Worm (Caenorhabditis elegans) whole organism, L4 larva: Measurements from ENCODE around the gene mig-15.

ENCODE experiments used
- R02D3.7 ChIP-seq: fragments of 150-350 bp; sonication (generic microtip); optimal IDR thresholded peaks from 3 replicates; lab custom pipeline; 2014; ENCODE audit warnings: missing biosample characterization, missing genetic modification characterization
- T20F7.1 ChIP-seq: fragments of 200-800 bp; sonication (Bioruptor generic); optimal IDR thresholded peaks from 2 replicates; lab custom pipeline; 2018; ENCODE audit warnings: mild to moderate bottlenecking, missing genetic modification characterization, missing compliant biosample characterization
- aha-1 ChIP-seq: fragments of 150-350 bp; peaks from one replicate; lab custom pipeline; 2014; ENCODE audit warnings: missing biosample characterization, missing genetic modification characterization
- attf-4 ChIP-seq: sonication (generic microtip); optimal IDR thresholded peaks from 3 replicates; lab custom pipeline; 2017; ENCODE audit warnings: missing biosample characterization, missing genetic modification characterization
- ceh-20 ChIP-seq: fragments of 200-800 bp; sonication (Bioruptor generic); IDR thresholded peaks from 2 replicates; pipeline ENCODE4 v1.3.6; 2022; ENCODE audit warnings: missing genetic modification reagents, missing genetic modification characterization, missing compliant biosample characterization
- ces-1 ChIP-seq: fragments of 150-350 bp; sonication (generic microtip); optimal IDR thresholded peaks from 4 replicates; lab custom pipeline; 2014; ENCODE audit warnings: missing biosample characterization, missing genetic modification reagents, missing genetic modification characterization
- daf-12 ChIP-seq: fragments of 150-350 bp; optimal IDR thresholded peaks from 2 replicates; lab custom pipeline; 2014; ENCODE audit warnings: missing biosample characterization, missing genetic modification reagents, missing genetic modification characterization
- daf-16 ChIP-seq, 3 experiments: sonication (generic microtip); optimal IDR thresholded peaks; 2 replicates each; lab custom pipeline; 2016 to 2017; ENCODE audit warnings: missing genetic modification characterization in 3 of 3, missing genetic modification reagents in 3 of 3, mild to moderate bottlenecking in 2 of 3, missing compliant biosample characterization in 2 of 3, missing biosample characterization in 1 of 3, moderate library complexity in 1 of 3
- dmd-6 ChIP-seq: fragments of 200-800 bp; sonication (Bioruptor generic); IDR thresholded peaks from 2 replicates; pipeline ENCODE4 v1.3.6; 2022; ENCODE audit warnings: missing genetic modification reagents, missing genetic modification characterization, missing compliant biosample characterization
- dve-1 ChIP-seq: sonication (generic microtip); optimal IDR thresholded peaks from 2 replicates; lab custom pipeline; 2017; ENCODE audit warnings: antibody characterized with exemption, mild to moderate bottlenecking, missing genetic modification characterization, missing compliant biosample characterization; ENCODE audit not compliant: insufficient read depth
- egl-43 ChIP-seq: fragments of 200-800 bp; sonication (Bioruptor generic); IDR thresholded peaks from 2 replicates; pipeline ENCODE4 v1.3.6; 2022; ENCODE audit warnings: missing genetic modification reagents, missing genetic modification characterization, missing compliant biosample characterization
- fos-1 ChIP-seq: fragments of 150-350 bp; optimal IDR thresholded peaks from 2 replicates; lab custom pipeline; 2014; ENCODE audit warnings: missing biosample characterization, missing genetic modification characterization
- gei-8 ChIP-seq: fragments of 200-800 bp; sonication (Bioruptor generic); optimal IDR thresholded peaks from 2 replicates; lab custom pipeline; 2018; ENCODE audit warnings: mild to moderate bottlenecking, missing genetic modification characterization, missing compliant biosample characterization
- jun-1 ChIP-seq: fragments of 150-350 bp; optimal IDR thresholded peaks from 2 replicates; lab custom pipeline; 2014; ENCODE audit warnings: missing biosample characterization, missing genetic modification reagents, missing genetic modification characterization
- lin-1 ChIP-seq: fragments of 200-800 bp; sonication (Bioruptor generic); IDR thresholded peaks from 2 replicates; pipeline ENCODE4 v1.3.6; 2022; ENCODE audit warnings: missing genetic modification reagents, missing genetic modification characterization, missing compliant biosample characterization
- lin-13 ChIP-seq: fragments of 150-350 bp; optimal IDR thresholded peaks from 2 replicates; lab custom pipeline; 2014; ENCODE audit warnings: missing biosample characterization, missing genetic modification reagents, missing genetic modification characterization
- lin-15B ChIP-seq: fragments of 150-350 bp; sonication (generic microtip); optimal IDR thresholded peaks from 3 replicates; lab custom pipeline; 2014; ENCODE audit warnings: missing biosample characterization, missing genetic modification characterization
- lin-38 ChIP-seq: fragments of 200-800 bp; sonication (Bioruptor generic); IDR thresholded peaks from 2 replicates; pipeline ENCODE4 v1.3.6; 2022; ENCODE audit warnings: missing genetic modification reagents, missing genetic modification characterization, missing compliant biosample characterization
- lin-39 ChIP-seq: fragments of 150-350 bp; optimal IDR thresholded peaks from 2 replicates; lab custom pipeline; 2014; ENCODE audit warnings: missing biosample characterization, missing genetic modification reagents, missing genetic modification characterization
- lsy-2 ChIP-seq, 2 experiments: fragments of 150-350 bp in 1 of 2; sonication (generic microtip) in 1 of 2; optimal IDR thresholded peaks; 2 replicates each; lab custom pipeline; 2014 to 2017; ENCODE audit warnings: missing biosample characterization in 2 of 2, missing genetic modification characterization in 2 of 2
- madf-9 ChIP-seq: fragments of 200-800 bp; sonication (Bioruptor generic); conservative IDR thresholded peaks from 2 replicates; pipeline ENCODE4 v1.3.6; 2022; ENCODE audit warnings: missing genetic modification reagents, missing genetic modification characterization, missing compliant biosample characterization
- mxl-2 ChIP-seq: fragments of 200-800 bp; sonication (Bioruptor generic); conservative IDR thresholded peaks from 2 replicates; pipeline ENCODE4 v1.3.6; 2022; ENCODE audit warnings: missing genetic modification reagents, missing genetic modification characterization, missing compliant biosample characterization
- mxl-3 ChIP-seq: fragments of 200-800 bp; sonication (Bioruptor generic); optimal IDR thresholded peaks from 2 replicates; lab custom pipeline; 2018; ENCODE audit warnings: mild to moderate bottlenecking, missing genetic modification characterization, missing compliant biosample characterization
- nhr-10 ChIP-seq: fragments of 150-350 bp; optimal IDR thresholded peaks from 2 replicates; lab custom pipeline; 2014; ENCODE audit warnings: missing biosample characterization, missing genetic modification characterization
- nhr-102 ChIP-seq: sonication (generic microtip); optimal IDR thresholded peaks from 2 replicates; lab custom pipeline; 2016; ENCODE audit warnings: mild to moderate bottlenecking, missing genetic modification characterization, moderate library complexity, missing compliant biosample characterization
- nhr-237 ChIP-seq: sonication (generic microtip); optimal IDR thresholded peaks from 2 replicates; lab custom pipeline; 2017; ENCODE audit warnings: missing biosample characterization, missing genetic modification characterization
- nhr-28 ChIP-seq: fragments of 150-350 bp; optimal IDR thresholded peaks from 2 replicates; lab custom pipeline; 2014; ENCODE audit warnings: missing biosample characterization, missing genetic modification characterization
- nhr-41 ChIP-seq: fragments of 200-800 bp; sonication (Bioruptor generic); IDR thresholded peaks from 2 replicates; pipeline ENCODE4 v1.3.6; 2022; ENCODE audit warnings: missing genetic modification reagents, missing genetic modification characterization, missing compliant biosample characterization
- nhr-42 ChIP-seq: fragments of 200-800 bp; sonication (Bioruptor generic); IDR thresholded peaks from 2 replicates; pipeline ENCODE4 v1.3.6; 2022; ENCODE audit warnings: missing genetic modification characterization, missing compliant biosample characterization
- nhr-77 ChIP-seq: fragments of 150-350 bp; optimal IDR thresholded peaks from 2 replicates; lab custom pipeline; 2014; ENCODE audit warnings: missing biosample characterization, missing genetic modification characterization
- pha-4 ChIP-seq, 2 experiments: fragments of 150-350 bp in 1 of 2; fragments of 200-800 bp in 1 of 2; sonication (Bioruptor generic) in 1 of 2; IDR thresholded peaks in 1 of 2; optimal IDR thresholded peaks in 1 of 2; 2 replicates each; pipeline versions ENCODE4 v1.3.6 to Lab custom; 2014 to 2022; ENCODE audit warnings: missing genetic modification characterization in 2 of 2, missing genetic modification reagents in 2 of 2, missing biosample characterization in 1 of 2, missing compliant biosample characterization in 1 of 2
- pqm-1 ChIP-seq: sonication (generic microtip); optimal IDR thresholded peaks from 2 replicates; lab custom pipeline; 2017; ENCODE audit warnings: missing biosample characterization, missing genetic modification characterization
- sdz-12 ChIP-seq: fragments of 200-800 bp; sonication (Bioruptor generic); optimal IDR thresholded peaks from 2 replicates; lab custom pipeline; 2018; ENCODE audit warnings: mild to moderate bottlenecking, missing genetic modification characterization, missing compliant biosample characterization
- set-16 ChIP-seq: fragments of 200-800 bp; sonication (Bioruptor generic); IDR thresholded peaks from 2 replicates; pipeline ENCODE4 v1.3.6; 2022; ENCODE audit warnings: missing genetic modification reagents, missing genetic modification characterization, missing compliant biosample characterization
- snpc-4 ChIP-seq: fragments of 150-350 bp; optimal IDR thresholded peaks from 2 replicates; lab custom pipeline; 2014; ENCODE audit warnings: missing biosample characterization, missing genetic modification characterization
- spr-1 ChIP-seq: sonication (generic microtip); optimal IDR thresholded peaks from 2 replicates; lab custom pipeline; 2016; ENCODE audit warnings: mild to moderate bottlenecking, missing genetic modification characterization, missing compliant biosample characterization
- spr-3 ChIP-seq: fragments of 200-800 bp; sonication (Bioruptor generic); optimal IDR thresholded peaks from 2 replicates; lab custom pipeline; 2018; ENCODE audit warnings: mild to moderate bottlenecking, missing genetic modification characterization, missing compliant biosample characterization
- tra-1 ChIP-seq: fragments of 200-800 bp; sonication (Bioruptor generic); IDR thresholded peaks from 2 replicates; pipeline ENCODE4 v1.3.6; 2022; ENCODE audit warnings: missing genetic modification reagents, missing genetic modification characterization, missing compliant biosample characterization
- unc-39 ChIP-seq: sonication (generic microtip); optimal IDR thresholded peaks from 2 replicates; lab custom pipeline; 2017; ENCODE audit warnings: missing biosample characterization, missing genetic modification characterization
- unc-62 ChIP-seq, 3 experiments: fragments of 150-350 bp in 1 of 3; sonication (generic microtip); optimal IDR thresholded peaks in 2 of 3; peaks in 1 of 3; 1 replicate in 1 of 3; 2 replicates in 2 of 3; lab custom pipeline; 2014 to 2017; ENCODE audit warnings: missing biosample characterization in 3 of 3, missing genetic modification characterization in 3 of 3, missing genetic modification reagents in 3 of 3, missing genotype in 1 of 3
- zag-1 ChIP-seq: fragments of 150-350 bp; optimal IDR thresholded peaks from 2 replicates; lab custom pipeline; 2014; ENCODE audit warnings: missing biosample characterization, missing genetic modification characterization
- zip-11 ChIP-seq: fragments of 200-800 bp; sonication (Bioruptor generic); IDR thresholded peaks from 2 replicates; pipeline ENCODE4 v1.3.6; 2022; ENCODE audit warnings: missing genetic modification characterization, missing compliant biosample characterization
- zip-2 ChIP-seq: fragments of 150-350 bp; optimal IDR thresholded peaks from 2 replicates; lab custom pipeline; 2014; ENCODE audit warnings: missing biosample characterization, missing genetic modification characterization

Gene mig-15

ce11 chrX:10391174-10391573 is 37.3 kb downstream of the mig-15 start (continued):
- TF ChIP-seq madf-9 = peak; percentile 49; the same call in 1 of the 2 replicates
- TF ChIP-seq lin-38 (GFP tag; lab: Robert Waterston, UW) = peak; percentile 92
- no peak for TF ChIP-seq gei-8 (GFP tag; lab: Kevin White, UChicago)
- no peak for TF ChIP-seq pha-4 (GFP tag; IDR thresholded peaks at IDR 0.05; lab: Robert Waterston, UW)
- no peak for TF ChIP-seq pha-4 (tag; optimal IDR thresholded peaks at IDR 0.05; lab: Kevin White, UChicago)
- TF ChIP-seq nhr-102 (tag; lab: Kevin White, UChicago) = no peak
- TF ChIP-seq nhr-41 (GFP tag; lab: Robert Waterston, UW) = no peak
- peak; percentile 29; the same call in 1 of the 2 replicates for TF ChIP-seq dmd-6
- TF ChIP-seq aha-1 = peak; percentile 17
- no peak for TF ChIP-seq daf-12 (tag; lab: Kevin White, UChicago)
- no peak for TF ChIP-seq set-16
- TF ChIP-seq fos-1 = no peak
- peak; percentile 80 for TF ChIP-seq dve-1 (tag; lab: Kevin White, UChicago)
- TF ChIP-seq lin-1 (GFP tag; lab: Robert Waterston, UW) = no peak
- TF ChIP-seq lin-13 = peak; percentile 8
- no peak for TF ChIP-seq attf-4 (tag; lab: Kevin White, UChicago)
- TF ChIP-seq nhr-42 (GFP tag; lab: Robert Waterston, UW) = no peak
- TF ChIP-seq zip-11 = no peak
- TF ChIP-seq spr-3 (GFP tag; lab: Kevin White, UChicago) = no peak
- no peak for TF ChIP-seq mxl-2 (GFP tag; lab: Robert Waterston, UW)
- TF ChIP-seq tra-1 (GFP tag; lab: Robert Waterston, UW) = no peak
- peak; percentile 13 for TF ChIP-seq nhr-77 (tag; lab: Kevin White, UChicago)
- TF ChIP-seq lin-15B (tag; lab: Kevin White, UChicago) = no peak
- no peak for TF ChIP-seq egl-43 (GFP tag; lab: Robert Waterston, UW)
- TF ChIP-seq jun-1 (tag; lab: Kevin White, UChicago) = no peak
- TF ChIP-seq R02D3.7 (tag; lab: Kevin White, UChicago) = no peak
- no peak for TF ChIP-seq lsy-2 (tag; optimal IDR thresholded peaks at IDR 0.05; lab: Kevin White, UChicago)

DNA sequence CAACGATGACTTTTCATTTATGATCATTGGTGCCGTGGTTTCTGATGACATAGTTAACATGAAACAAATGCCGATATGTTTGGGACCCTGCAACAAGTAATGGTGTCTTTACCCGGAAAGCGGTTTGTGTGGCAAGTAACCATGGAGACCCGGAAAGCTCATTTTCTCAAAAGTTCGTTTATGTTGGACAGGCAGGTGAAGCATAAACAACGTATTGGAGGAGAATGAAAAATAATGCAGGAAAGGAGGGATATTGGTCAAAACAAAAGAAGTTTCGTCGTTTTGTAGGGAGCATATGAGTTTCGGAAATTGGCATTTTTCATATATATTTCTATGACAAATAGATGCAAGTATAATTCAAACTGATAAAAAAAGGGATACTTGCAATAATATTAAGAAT is 42.0 kb downstream of the mig-15 start, which contains the start of gene dyf-6:
Gene dyf-6, minus strand, starts transcription at position 101 of the 400 bp plus-strand sequence.
- TF ChIP-seq aha-1 (peak; percentile 86), zip-2 (no peak), ces-1 (GFP tag; lab: Kevin White, UChicago) (no peak), spr-1 (tag; lab: Kevin White, UChicago) (no peak)

DNA sequence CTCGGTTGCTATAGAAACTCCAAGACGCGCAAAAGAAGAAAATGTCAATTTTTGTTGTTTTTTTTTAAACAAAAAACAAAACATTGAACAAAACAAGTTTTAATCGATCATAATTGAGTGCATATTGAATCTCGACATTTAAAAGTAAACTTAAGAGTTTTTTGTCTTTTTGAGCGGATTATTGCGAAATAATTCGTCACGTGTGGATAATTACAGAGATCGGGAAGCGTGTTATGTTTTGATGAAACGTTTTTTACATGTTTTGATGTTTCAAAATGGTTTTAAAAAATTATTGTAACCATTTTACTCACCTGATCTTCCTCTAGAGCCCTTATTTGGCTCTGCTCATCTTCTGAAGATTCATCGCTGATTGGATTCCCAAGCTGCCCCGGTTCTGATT is 42.5 kb downstream of the mig-15 start:
- TF ChIP-seq sdz-12 (GFP tag; lab: Kevin White, UChicago) = no peak
- no peak for TF ChIP-seq lin-38 (GFP tag; lab: Robert Waterston, UW)
- TF ChIP-seq mxl-3 (GFP tag; lab: Kevin White, UChicago) = no peak
- TF ChIP-seq lin-13 = no peak
- no peak for TF ChIP-seq lin-39 (tag; lab: Kevin White, UChicago)
- TF ChIP-seq snpc-4 (tag; lab: Kevin White, UChicago) = no peak
- TF ChIP-seq, all 104 proteins: peak for 0

- TF ChIP-seq unc-62 (GFP tag; optimal IDR thresholded peaks at IDR 0.05 in 1 of 2; lab: Kevin White, UChicago) (peak in 1 of 2 experiments; percentile 22), unc-62 (tag; optimal IDR thresholded peaks at IDR 0.05; lab: Kevin White, UChicago) (no peak), zag-1 (tag; lab: Kevin White, UChicago) (no peak), nhr-28 (tag; lab: Kevin White, UChicago) (peak; percentile 58), nhr-237 (tag; lab: Kevin White, UChicago) (no peak), daf-16 (GFP tag; optimal IDR thresholded peaks at IDR 0.05; lab: Kevin White, UChicago) (no peak), daf-16 (tag; optimal IDR thresholded peaks at IDR 0.05; lab: Kevin White, UChicago) (peak; percentile 65), nhr-10 (tag; lab: Kevin White, UChicago) (no peak), dmd-6 (peak; percentile 62; the same call in 1 of the 2 replicates), pqm-1 (peak; percentile 55), dve-1 (tag; lab: Kevin White, UChicago) (peak; percentile 37), gei-8 (GFP tag; lab: Kevin White, UChicago) (no peak), unc-39 (tag; lab: Kevin White, UChicago) (no peak), spr-1 (tag; lab: Kevin White, UChicago) (no peak), T20F7.1 (GFP tag; lab: Kevin White, UChicago) (peak; percentile 9), ceh-20 (GFP tag; lab: Robert Waterston, UW) (peak; percentile 54; the same call in 1 of the 2 replicates)
Measured at ce11 chrX:10379678-10380077, 48.8 kb downstream of the mig-15 start, which contains the start of gene rme-4. Gene rme-4, minus strand, starts transcription at chrX:10379845.
